Worm (Caenorhabditis elegans) whole organism, L4/young adult: ENCODE measurements around the gene F58G1.3.

Experiments used
- W03F9.2 ChIP-seq: fragments of 150-350 bp; optimal IDR thresholded peaks from 2 replicates; lab custom pipeline; 2014; ENCODE audit warnings: missing biosample characterization, missing genetic modification characterization
- dao-5 ChIP-seq: sonication (generic microtip); optimal IDR thresholded peaks from 2 replicates; lab custom pipeline; 2016; ENCODE audit warnings: missing genotype, missing genetic modification characterization, moderate library complexity, missing compliant biosample characterization
- him-1 ChIP-seq: sonication (generic microtip); optimal IDR thresholded peaks from 2 replicates; lab custom pipeline; 2016; ENCODE audit warnings: missing genotype, missing genetic modification reagents, missing genetic modification characterization, missing compliant biosample characterization

The F58G1.3 gene

DNA sequence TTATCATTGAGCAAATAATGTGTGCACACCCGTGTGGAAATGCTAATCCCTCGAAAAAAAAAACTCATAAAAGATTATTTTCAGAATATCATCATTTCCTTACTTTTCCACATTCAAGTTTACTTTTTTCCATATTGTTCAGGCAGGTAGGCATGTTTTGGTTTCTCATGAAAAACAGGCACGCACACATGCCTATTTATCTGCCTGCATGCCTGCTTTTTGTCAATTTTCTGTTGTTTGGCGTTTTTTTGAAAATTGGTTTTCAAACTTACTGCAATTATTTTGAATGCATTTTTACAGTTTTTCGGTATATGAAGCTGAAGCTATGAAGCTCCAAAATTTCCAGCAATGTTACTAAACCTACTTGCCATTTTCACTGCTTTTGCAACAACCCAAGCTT is 30.2 kb downstream of the F58G1.3 start, which contains the start of gene clec-64:
TSS of gene clec-64 (plus strand) at position 301 of the 400 bp plus-strand sequence.
- TF ChIP-seq W03F9.2 (no peak), dao-5 (tag; lab: Kevin White, UChicago) (no peak), him-1 (tag; lab: Kevin White, UChicago) (no peak)

DNA sequence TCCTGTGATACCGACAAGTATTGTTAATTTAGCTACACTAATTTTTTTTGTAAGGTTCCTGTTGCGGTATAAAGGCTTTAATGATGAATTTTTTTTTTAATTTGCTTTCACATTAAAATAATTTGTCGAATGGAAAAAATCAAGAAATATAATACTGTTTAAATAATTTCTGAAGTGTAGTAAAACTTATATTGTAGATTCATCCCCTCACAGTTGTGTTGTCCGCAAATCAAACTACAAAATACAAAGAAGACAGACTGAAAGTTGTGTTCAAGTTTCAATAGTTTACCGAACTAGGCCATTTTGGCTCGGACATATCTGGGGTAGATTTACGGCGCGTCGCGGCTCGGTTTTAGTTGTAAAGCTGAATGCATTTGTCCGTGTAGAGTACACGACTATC is 30.8 kb downstream of the F58G1.3 start:
- no peak for TF ChIP-seq dao-5 (tag; lab: Kevin White, UChicago)
- TF ChIP-seq W03F9.2 = no peak
- no peak for TF ChIP-seq him-1 (tag; lab: Kevin White, UChicago)

DNA sequence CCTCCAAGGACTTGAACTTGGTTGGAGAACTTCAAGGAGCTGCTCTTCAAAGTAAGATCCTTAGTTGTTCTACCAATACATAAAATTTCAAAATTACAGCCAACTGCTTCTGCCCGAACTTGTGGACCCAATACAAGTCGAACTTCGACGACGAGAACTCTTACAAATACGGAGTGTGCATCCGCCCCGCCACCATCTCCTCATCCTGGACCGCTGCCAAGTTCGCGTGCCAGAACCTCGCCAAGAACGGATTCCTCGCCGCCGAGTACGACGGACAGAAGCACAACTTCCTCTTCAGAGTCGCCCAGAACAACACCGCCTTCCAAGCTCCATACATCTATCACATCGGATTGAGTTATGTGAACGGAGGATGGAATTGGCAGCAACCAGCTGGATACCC is 31.5 kb downstream of the F58G1.3 start:
- no peak for TF ChIP-seq him-1 (tag; lab: Kevin White, UChicago)
- no peak for TF ChIP-seq W03F9.2
- no peak for TF ChIP-seq dao-5 (tag; lab: Kevin White, UChicago)

DNA sequence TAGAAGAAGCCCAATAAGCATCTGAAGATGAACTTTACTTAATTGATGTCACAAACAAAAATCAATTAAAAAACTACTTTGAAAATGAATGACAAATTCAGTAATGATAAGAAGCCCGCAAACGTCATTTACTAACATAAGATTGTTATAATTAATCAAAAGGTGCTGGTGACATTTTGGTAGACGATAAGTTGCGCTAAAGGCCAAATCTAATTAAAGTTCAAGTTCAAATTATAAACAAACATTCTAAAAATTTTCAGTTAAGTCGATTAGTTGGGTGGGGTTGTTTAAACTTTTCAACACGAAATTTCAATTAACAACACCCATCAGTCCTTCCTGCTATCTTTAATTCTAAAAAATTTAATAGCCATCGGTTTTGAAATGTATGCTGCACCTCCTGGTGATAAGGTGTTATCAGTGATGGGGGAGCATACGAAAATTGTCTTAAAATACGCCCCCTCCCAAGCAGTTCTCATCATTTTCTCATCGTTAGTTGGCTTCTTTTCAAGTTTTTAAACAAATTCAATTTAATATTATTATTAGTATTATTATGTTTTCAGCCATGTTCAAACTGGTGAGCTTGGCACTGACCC is 33.0 kb downstream of the F58G1.3 start, which contains the start of the genes clec-62 and clec-63:
TSS of gene clec-62 (minus strand) at position 51 of the 593 bp plus-strand sequence.
TSS of gene clec-63 (plus strand) at position 561 of the 593 bp plus-strand sequence.
- no peak for TF ChIP-seq W03F9.2
- no peak for TF ChIP-seq dao-5 (tag; lab: Kevin White, UChicago)
- no peak for TF ChIP-seq him-1 (tag; lab: Kevin White, UChicago)

DNA sequence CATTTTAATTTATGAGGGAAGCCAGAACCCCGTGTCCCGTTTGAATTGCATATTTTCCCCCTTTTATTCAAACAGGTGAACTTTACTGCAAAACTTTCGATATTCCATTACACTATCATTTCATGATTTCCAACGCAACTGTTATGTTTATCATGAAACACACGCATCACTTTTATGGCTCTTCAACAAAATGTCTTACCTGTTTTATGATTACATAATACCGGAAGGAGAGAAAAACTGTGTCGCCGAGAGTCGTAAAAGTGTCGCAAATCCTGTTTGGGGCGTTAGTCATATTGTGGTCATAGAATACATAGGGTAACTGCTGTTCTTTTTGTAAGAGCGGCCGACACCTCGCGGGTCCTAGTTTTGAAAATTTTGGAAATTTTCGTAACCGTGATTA is 35.7 kb downstream of the F58G1.3 start:
- no peak for TF ChIP-seq him-1 (tag; lab: Kevin White, UChicago)
- no peak for TF ChIP-seq W03F9.2
- no peak for TF ChIP-seq dao-5 (tag; lab: Kevin White, UChicago)

DNA sequence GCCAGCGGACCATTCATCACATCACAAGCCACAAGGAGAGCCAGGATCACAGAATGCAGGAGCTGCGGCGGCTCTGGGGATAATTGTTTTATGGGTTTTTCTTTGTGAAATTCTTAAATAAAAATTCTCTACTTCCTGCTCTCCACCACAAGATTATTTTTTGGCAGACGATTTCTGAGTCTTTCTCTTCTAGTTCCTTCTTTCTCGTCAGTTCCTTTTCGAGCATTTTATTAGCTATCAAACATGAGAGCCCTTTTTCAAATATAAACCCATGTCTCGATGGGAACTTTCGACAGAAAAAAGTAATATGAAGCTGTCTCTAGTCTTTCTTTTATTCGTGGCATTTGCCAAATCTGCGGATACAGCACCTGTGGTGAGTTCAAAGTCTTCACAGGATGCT is 39.7 kb downstream of the F58G1.3 start, which contains the start of gene F35C5.3:
TSS of gene F35C5.3 (plus strand) at position 301 of the 400 bp plus-strand sequence.
- TF ChIP-seq W03F9.2 (no peak), him-1 (tag; lab: Kevin White, UChicago) (no peak), dao-5 (tag; lab: Kevin White, UChicago) (no peak)

DNA sequence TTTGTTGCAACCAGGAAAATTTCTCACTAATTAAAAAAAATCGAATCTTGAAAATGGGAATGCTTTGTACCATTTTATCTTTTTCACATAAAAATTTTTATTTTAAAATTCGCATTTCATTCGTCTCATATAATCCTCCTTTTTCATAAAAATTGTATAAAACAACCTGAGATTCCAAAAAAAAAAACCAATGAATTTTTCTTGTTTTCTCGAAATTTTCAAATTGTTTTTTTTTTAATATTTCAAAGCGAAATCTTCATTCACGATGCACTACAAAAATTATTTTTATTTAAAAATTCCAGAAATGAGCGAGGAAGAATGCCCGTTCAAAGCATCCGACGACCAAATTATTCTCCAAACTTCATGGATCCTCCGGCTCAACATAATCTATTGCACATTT is 43.2 kb downstream of the F58G1.3 start, which contains the start of gene sra-14:
TSS of gene sra-14 (plus strand) at position 301 of the 400 bp plus-strand sequence.
- no peak for TF ChIP-seq him-1 (tag; lab: Kevin White, UChicago)
- TF ChIP-seq dao-5 (tag; lab: Kevin White, UChicago) = no peak
- TF ChIP-seq W03F9.2 = no peak

DNA sequence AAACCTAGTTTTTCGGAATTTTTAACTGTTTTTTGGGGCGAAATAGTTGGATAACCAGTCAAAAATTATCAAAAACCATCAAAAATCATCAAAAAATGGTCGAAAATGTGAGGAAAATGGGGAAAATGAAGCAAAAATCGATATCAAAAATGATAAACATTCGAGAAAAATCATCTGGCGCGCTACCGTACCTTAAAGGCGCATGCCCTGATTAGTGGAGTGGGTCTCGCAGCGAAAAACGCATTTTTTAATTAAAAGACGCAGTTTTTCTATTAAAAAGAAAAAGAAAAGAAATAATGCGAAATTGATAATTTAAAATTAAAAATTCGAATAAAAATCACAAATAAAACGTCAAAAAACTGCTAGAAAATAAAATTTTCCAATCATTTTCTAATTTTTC is 47.7 kb downstream of the F58G1.3 start, which contains the start of gene F35C5.1:
TSS of gene F35C5.1 (plus strand) at position 399 of the 400 bp plus-strand sequence.
- no peak for TF ChIP-seq dao-5 (tag; lab: Kevin White, UChicago)
- TF ChIP-seq him-1 (tag; lab: Kevin White, UChicago) = no peak
- TF ChIP-seq W03F9.2 = no peak

DNA sequence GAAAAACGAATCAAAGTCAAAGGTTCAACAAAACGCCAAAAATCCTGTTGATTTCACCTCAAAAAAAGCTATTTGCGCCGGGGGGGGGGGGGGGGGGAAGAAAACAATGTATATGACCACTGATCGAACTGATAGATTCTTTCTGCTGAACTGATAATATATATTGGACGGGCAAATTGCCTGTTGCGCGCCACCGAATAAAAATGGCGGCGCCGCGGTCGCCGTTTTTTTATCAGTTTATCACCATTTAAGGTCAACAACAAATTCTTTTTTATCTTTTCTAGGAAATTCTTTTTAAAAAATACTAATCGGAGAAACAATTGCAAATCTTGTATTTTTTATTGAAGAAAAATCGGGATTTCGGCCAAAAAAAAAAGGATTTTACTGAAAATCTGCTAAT is 48.4 kb downstream of the F58G1.3 start:
- TF ChIP-seq dao-5 (tag; lab: Kevin White, UChicago) = no peak
- TF ChIP-seq W03F9.2 = no peak
- no peak for TF ChIP-seq him-1 (tag; lab: Kevin White, UChicago)

DNA sequence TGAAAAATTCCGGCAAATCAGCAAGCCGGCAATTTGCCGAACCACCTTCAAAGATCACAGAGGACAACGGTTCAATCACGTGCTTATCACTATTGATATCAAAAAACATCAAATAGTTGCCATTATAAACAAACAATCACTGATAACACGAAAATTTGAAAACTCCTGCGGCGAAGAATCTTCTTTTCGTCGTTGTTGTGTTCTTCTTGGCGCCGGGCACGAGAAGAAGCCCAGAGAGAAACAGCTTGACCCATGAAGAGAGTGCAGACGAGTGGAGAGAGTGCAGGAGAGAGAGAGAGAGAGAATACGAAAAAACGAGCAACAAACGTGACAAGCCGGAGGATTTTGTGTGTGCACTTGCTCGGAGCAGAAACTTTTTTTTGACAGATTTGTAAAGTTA is 49.4 kb downstream of the F58G1.3 start:
- TF ChIP-seq dao-5 (tag; lab: Kevin White, UChicago) = no peak
- no peak for TF ChIP-seq him-1 (tag; lab: Kevin White, UChicago)
- no peak for TF ChIP-seq W03F9.2

DNA sequence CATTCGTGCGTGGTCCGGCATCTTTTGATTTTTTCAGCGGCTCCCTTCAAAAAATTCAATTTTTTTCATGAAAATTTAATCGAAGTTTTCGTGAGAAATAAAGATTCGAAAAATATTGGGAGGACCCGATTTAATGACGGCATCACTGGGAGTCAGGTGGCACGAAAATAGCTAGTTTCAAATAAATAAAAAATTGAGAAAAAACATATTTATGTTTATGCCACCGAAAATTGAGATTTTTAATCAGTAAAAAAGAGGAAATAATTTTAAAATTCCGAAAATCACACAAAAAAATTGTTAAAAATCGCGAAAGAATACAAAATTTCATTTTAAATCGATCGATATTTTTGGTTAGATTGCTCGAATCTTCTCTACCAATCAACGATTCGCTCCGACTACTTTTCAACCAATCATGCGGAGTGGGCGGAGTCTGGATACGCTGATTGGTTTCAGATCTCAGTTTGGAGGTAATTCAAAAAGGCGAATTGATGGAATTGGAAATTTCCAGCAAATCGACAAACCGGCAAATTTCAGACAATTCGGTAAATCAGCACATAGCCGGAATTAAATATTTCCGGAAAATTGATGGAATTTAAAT is 50.0 kb downstream of the F58G1.3 start, which contains the start of gene gsy-1:
TSS of gene gsy-1 (minus strand) at position 51 of the 598 bp plus-strand sequence.
- TF ChIP-seq dao-5 (tag; lab: Kevin White, UChicago) (no peak), him-1 (tag; lab: Kevin White, UChicago) (no peak), W03F9.2 (no peak)
